Worm (Caenorhabditis elegans): Measurements from ENCODE around the gene F28H6.7.

ce11 chrX:14140040-14140439, 24.1 kb downstream of the F28H6.7 start, which contains the start of gene nkat-1:
- TF ChIP-seq ceh-100 (GFP tag; IDR thresholded peaks at IDR 0.05) (no peak), snpc-1.1 (tag; optimal IDR thresholded peaks at IDR 0.05; ENCODE audit: insufficient read depth) (no peak)
